Worm (Caenorhabditis elegans): Measurements from ENCODE around the gene T25E12.6.
A peak's percentile ranks its signal among the peaks of the same experiment; 100 is the strongest.

T25E12.6 gene

ce11 chrV:16756166-16756565, 13.9 kb downstream of the T25E12.6 start:
- TF ChIP-seq snpc-4 (tag; optimal IDR thresholded peaks at IDR 0.05) (no peak), nhr-237 (tag; optimal IDR thresholded peaks at IDR 0.05) (no peak), cnd-1 (tag; optimal IDR thresholded peaks at IDR 0.05) (no peak), nhr-12 (tag; optimal IDR thresholded peaks at IDR 0.05) (no peak), ceh-43 (GFP tag; optimal IDR thresholded peaks at IDR 0.05) (no peak), flh-1 (GFP tag; optimal IDR thresholded peaks at IDR 0.05) (no peak), mep-1 (tag; optimal IDR thresholded peaks at IDR 0.05) (no peak), zip-8 (tag; optimal IDR thresholded peaks at IDR 0.05) (no peak), lin-13 (tag; optimal IDR thresholded peaks at IDR 0.05) (no peak), elt-3 (tag; optimal IDR thresholded peaks at IDR 0.05) (no peak), bed-3 (GFP tag; optimal IDR thresholded peaks at IDR 0.05) (no peak), hlh-1 (tag; optimal IDR thresholded peaks at IDR 0.05) (no peak), sptf-1 (tag; optimal IDR thresholded peaks at IDR 0.05) (no peak), unc-39 (tag; optimal IDR thresholded peaks at IDR 0.05) (no peak), nhr-2 (tag; optimal IDR thresholded peaks at IDR 0.05) (no peak), pha-4 (tag; optimal IDR thresholded peaks at IDR 0.05) (no peak), lsy-2 (tag; optimal IDR thresholded peaks at IDR 0.05) (no peak), ceh-39 (tag; optimal IDR thresholded peaks at IDR 0.05) (no peak)

DNA sequence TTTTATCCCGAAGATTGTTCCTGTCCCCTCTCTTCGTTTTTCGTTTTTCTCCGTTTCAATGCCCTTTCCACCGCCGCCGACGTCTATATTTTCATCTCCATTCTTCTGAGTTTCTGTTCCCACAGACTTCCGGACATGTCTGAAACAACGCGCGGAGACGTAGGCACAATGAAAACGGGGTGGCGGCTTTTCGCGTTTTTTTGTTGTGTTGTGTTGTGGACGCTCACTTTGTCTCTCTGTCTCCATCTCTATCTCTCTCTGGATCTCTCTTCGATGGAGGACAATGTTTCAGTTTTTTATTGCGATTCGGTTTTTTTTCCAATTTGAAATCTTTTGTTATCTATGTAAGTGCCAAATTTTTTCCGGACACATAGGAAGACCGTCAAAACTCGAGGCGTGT, 17.7 kb downstream of the T25E12.6 start:
- TF ChIP-seq ceh-43 (GFP tag; optimal IDR thresholded peaks at IDR 0.05) = no peak
- no peak for TF ChIP-seq bed-3 (GFP tag; optimal IDR thresholded peaks at IDR 0.05)
- TF ChIP-seq ham-2 (GFP tag; optimal IDR thresholded peaks at IDR 0.05) = no peak
- TF ChIP-seq snpc-4 (tag; optimal IDR thresholded peaks at IDR 0.05) = no peak
- no peak for TF ChIP-seq nhr-76 (tag; optimal IDR thresholded peaks at IDR 0.05)
- no peak for TF ChIP-seq mep-1 (tag; optimal IDR thresholded peaks at IDR 0.05)
- TF ChIP-seq blmp-1 (tag; optimal IDR thresholded peaks at IDR 0.05) = no peak
- TF ChIP-seq nhr-12 (tag; optimal IDR thresholded peaks at IDR 0.05) = no peak
- no peak for TF ChIP-seq unc-39 (tag; optimal IDR thresholded peaks at IDR 0.05)
- no peak for TF ChIP-seq pha-4 (tag; optimal IDR thresholded peaks at IDR 0.05)
- TF ChIP-seq lin-32 (GFP tag; optimal IDR thresholded peaks at IDR 0.05) = no peak
- no peak for TF ChIP-seq elt-1 (tag; optimal IDR thresholded peaks at IDR 0.05; ENCODE audit: borderline replicate concordance, insufficient read depth)
- no peak for TF ChIP-seq sem-2 (GFP tag; optimal IDR thresholded peaks at IDR 0.05)
- no peak for TF ChIP-seq drap-1 (GFP tag; optimal IDR thresholded peaks at IDR 0.05)
- no peak for TF ChIP-seq tbx-8 (GFP tag; optimal IDR thresholded peaks at IDR 0.05)
- TF ChIP-seq lin-13 (tag; optimal IDR thresholded peaks at IDR 0.05) = no peak
- no peak for TF ChIP-seq zip-8 (tag; optimal IDR thresholded peaks at IDR 0.05)
- TF ChIP-seq lsy-2 (tag; optimal IDR thresholded peaks at IDR 0.05) = no peak

- no peak for TF ChIP-seq elt-1 (tag; optimal IDR thresholded peaks at IDR 0.05; ENCODE audit: borderline replicate concordance, insufficient read depth)
- TF ChIP-seq drap-1 (GFP tag; optimal IDR thresholded peaks at IDR 0.05) = peak; percentile 39
These were observed 32.2 kb downstream of the T25E12.6 start for ce11 chrV:16774428-16774827.

DNA sequence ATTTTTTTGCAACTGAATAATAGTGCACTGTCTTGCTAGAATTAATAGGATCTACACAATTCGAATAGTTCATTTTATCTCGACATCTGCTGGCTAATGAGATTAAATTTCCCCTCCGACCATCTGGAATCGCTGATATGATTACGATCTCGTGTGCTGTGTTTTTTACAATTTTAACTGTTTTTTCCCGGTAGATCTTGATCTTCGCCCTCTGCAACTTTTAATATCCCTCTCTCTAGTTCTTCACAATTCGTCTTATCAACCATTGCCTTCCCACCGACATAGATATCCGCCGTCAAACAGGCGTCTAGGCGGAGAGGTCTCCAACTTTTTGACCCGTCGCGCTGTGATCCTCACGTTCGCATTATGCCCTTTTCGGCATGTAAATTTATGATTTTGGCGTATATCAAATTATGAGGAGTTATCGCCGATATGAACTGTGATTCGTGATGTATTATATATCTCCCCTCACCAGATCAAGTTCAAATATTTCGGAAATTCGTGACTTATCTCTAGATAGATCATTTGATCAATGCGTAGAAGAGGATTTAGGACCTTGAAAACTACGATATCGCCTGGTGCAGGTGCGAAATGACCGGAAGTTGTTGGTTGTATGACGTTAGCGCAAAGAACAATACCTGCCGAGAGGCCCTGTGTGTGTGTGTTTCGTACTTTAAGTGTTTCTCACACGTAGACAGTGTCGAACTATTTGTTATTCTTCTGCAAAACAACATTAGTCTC, 36.5 kb downstream of the T25E12.6 start:
- TF ChIP-seq elt-1 (tag; optimal IDR thresholded peaks at IDR 0.05; ENCODE audit: borderline replicate concordance, insufficient read depth) (peak; percentile 24), ceh-43 (GFP tag; optimal IDR thresholded peaks at IDR 0.05) (no peak), elt-3 (tag; optimal IDR thresholded peaks at IDR 0.05) (peak; percentile 70)

ce11 chrV:16779281-16779597, 37.0 kb downstream of the T25E12.6 start:
- TF ChIP-seq sem-2 (GFP tag; optimal IDR thresholded peaks at IDR 0.05) = no peak
- TF ChIP-seq nhr-2 (tag; optimal IDR thresholded peaks at IDR 0.05) = no peak
- TF ChIP-seq ztf-11 (tag; optimal IDR thresholded peaks at IDR 0.05) = no peak
- no peak for TF ChIP-seq elt-3 (tag; optimal IDR thresholded peaks at IDR 0.05)
- TF ChIP-seq drap-1 (GFP tag; optimal IDR thresholded peaks at IDR 0.05) = no peak

ce11 chrV:16779971-16780370, 37.7 kb downstream of the T25E12.6 start:
- TF ChIP-seq lin-13 (tag; optimal IDR thresholded peaks at IDR 0.05) = no peak
- TF ChIP-seq mep-1 (tag; optimal IDR thresholded peaks at IDR 0.05) = no peak
- TF ChIP-seq hlh-1 (tag; optimal IDR thresholded peaks at IDR 0.05) = no peak
- TF ChIP-seq flh-1 (GFP tag; optimal IDR thresholded peaks at IDR 0.05) = no peak
- TF ChIP-seq mls-2 (tag; optimal IDR thresholded peaks at IDR 0.05) = no peak
- no peak for TF ChIP-seq nhr-28 (tag; optimal IDR thresholded peaks at IDR 0.05)
- TF ChIP-seq ceh-43 (GFP tag; optimal IDR thresholded peaks at IDR 0.05) = no peak
- no peak for TF ChIP-seq bed-3 (GFP tag; optimal IDR thresholded peaks at IDR 0.05)
- no peak for TF ChIP-seq unc-39 (tag; optimal IDR thresholded peaks at IDR 0.05)
- no peak for TF ChIP-seq unc-120 (tag; optimal IDR thresholded peaks at IDR 0.05; ENCODE audit: poor library complexity, severe bottlenecking)
- TF ChIP-seq nhr-2 (tag; optimal IDR thresholded peaks at IDR 0.05) = no peak

Data from whole organism, mixed stage, embryonic.